Fruit fly (Drosophila melanogaster) whole organism, pupa: ENCODE results near the gene Xe7.

Source experiments
- CG12605 ChIP-seq: fragments of 200-800 bp; sonication (Bioruptor generic); IDR thresholded peaks from 2 replicates; pipeline ENCODE4 v1.3.6; 2022; ENCODE audit warnings: missing biosample characterization, missing genetic modification characterization
- CG13204 ChIP-seq: fragments of 200-800 bp; sonication (Bioruptor generic); optimal IDR thresholded peaks from 2 replicates; lab custom pipeline; 2018; ENCODE audit warnings: missing biosample characterization, mild to moderate bottlenecking, missing genetic modification characterization, moderate library complexity
- CG34367 ChIP-seq: fragments of 200-800 bp; sonication (Bioruptor generic); optimal IDR thresholded peaks from 2 replicates; lab custom pipeline; 2018; ENCODE audit warnings: missing biosample characterization, mild to moderate bottlenecking, missing genetic modification characterization
- CG4496 ChIP-seq: fragments of 200-800 bp; sonication (Bioruptor generic); IDR thresholded peaks from 3 replicates; pipeline ENCODE4 v1.3.6; 2022; ENCODE audit warnings: missing biosample characterization, missing genetic modification characterization
- CG8159 ChIP-seq: fragments of 200-800 bp; sonication (Bioruptor generic); optimal IDR thresholded peaks from 3 replicates; lab custom pipeline; 2018; ENCODE audit warnings: missing biosample characterization, mild to moderate bottlenecking, missing genetic modification characterization, moderate library complexity
- CG8301 ChIP-seq: fragments of 200-800 bp; sonication (Bioruptor generic); optimal IDR thresholded peaks from 2 replicates; lab custom pipeline; 2018; ENCODE audit warnings: missing biosample characterization, mild to moderate bottlenecking, missing genetic modification characterization
- D1 ChIP-seq: fragments of 200-800 bp; sonication (Bioruptor generic); optimal IDR thresholded peaks from 2 replicates; lab custom pipeline; 2018; ENCODE audit warnings: missing biosample characterization, mild to moderate bottlenecking, missing genetic modification characterization, moderate library complexity
- Pif1A ChIP-seq: fragments of 200-800 bp; sonication (Bioruptor generic); optimal IDR thresholded peaks from 3 replicates; lab custom pipeline; 2016; ENCODE audit warnings: missing biosample characterization, missing genetic modification characterization
- Pif1B ChIP-seq: fragments of 200-800 bp; sonication (Bioruptor generic); optimal IDR thresholded peaks from 3 replicates; lab custom pipeline; 2016; ENCODE audit warnings: missing biosample characterization, missing genetic modification characterization
- fd96Ca ChIP-seq: fragments of 200-800 bp; sonication (Bioruptor generic); IDR thresholded peaks from 3 replicates; pipeline ENCODE4 v1.3.6; 2022; ENCODE audit warnings: missing biosample characterization, missing genetic modification characterization
- gl ChIP-seq: fragments of 200-800 bp; sonication (Bioruptor generic); optimal IDR thresholded peaks from 2 replicates; lab custom pipeline; 2018; ENCODE audit warnings: missing biosample characterization, mild to moderate bottlenecking, missing genetic modification characterization
- rn ChIP-seq: fragments of 200-800 bp; sonication (Bioruptor generic); IDR thresholded peaks from 2 replicates; pipeline ENCODE4 v1.3.6; 2022; ENCODE audit warnings: missing biosample characterization, missing genetic modification characterization

DNA sequence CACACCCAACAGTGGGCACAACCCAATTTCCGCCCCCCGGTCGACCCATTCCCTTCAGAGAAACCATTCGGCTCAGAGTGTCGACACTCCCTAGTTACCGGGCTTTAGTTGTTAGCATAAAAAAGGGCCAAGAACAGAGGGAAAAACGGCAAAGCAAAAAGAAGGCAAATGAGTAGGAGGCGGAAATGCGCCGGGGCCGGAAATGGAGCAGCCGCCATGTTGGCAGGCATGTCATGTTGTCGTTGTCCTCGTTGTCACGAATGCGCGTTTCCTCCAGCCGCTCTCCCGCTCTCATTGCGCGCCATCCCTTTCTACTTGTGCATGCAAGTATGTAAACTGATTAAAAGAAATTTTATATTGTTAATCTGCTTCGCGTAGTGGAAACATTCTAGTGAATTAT lies 27.2 kb upstream of the Xe7 start:
- TF ChIP-seq rn (GFP tag; lab: Robert Waterston, UW) (no peak), CG8301 (tag; lab: Kevin White, UChicago) (no peak), CG34367 (no peak), CG4496 (peak; percentile 29; the same call in 1 of the 3 replicates), Pif1B (GFP tag; lab: Kevin White, UChicago) (no peak), gl (tag; lab: Kevin White, UChicago) (no peak), CG13204 (GFP tag; lab: Kevin White, UChicago) (no peak), CG12605 (GFP tag; lab: Robert Waterston, UW) (no peak), CG8159 (tag; lab: Kevin White, UChicago) (no peak), D1 (tag; lab: Kevin White, UChicago) (no peak), Pif1A (GFP tag; lab: Kevin White, UChicago) (no peak), fd96Ca (no peak)
